Fruit fly (Drosophila melanogaster) whole organism, adult: ENCODE data around the gene kairos.

Source experiments
- CG1620 ChIP-seq: fragments of 200-800 bp; sonication (Bioruptor generic); optimal IDR thresholded peaks from 2 replicates; lab custom pipeline; 2016; ENCODE audit warnings: missing biosample characterization, missing genetic modification characterization
- CG33017 ChIP-seq: fragments of 200-800 bp; sonication (Bioruptor generic); optimal IDR thresholded peaks from 2 replicates; lab custom pipeline; 2018; ENCODE audit warnings: missing biosample characterization, mild to moderate bottlenecking, missing genetic modification characterization, moderate library complexity
- CG7045 ChIP-seq: fragments of 200-800 bp; sonication (Bioruptor generic); optimal IDR thresholded peaks from 2 replicates; lab custom pipeline; 2017; ENCODE audit warnings: missing biosample characterization, mild to moderate bottlenecking, missing genetic modification characterization
- CG7101 ChIP-seq: fragments of 200-800 bp; sonication (Bioruptor generic); optimal IDR thresholded peaks from 2 replicates; lab custom pipeline; 2018; ENCODE audit warnings: missing biosample characterization, mild to moderate bottlenecking, missing genetic modification characterization, moderate library complexity
- Clk ChIP-seq: fragments of 200-800 bp; sonication (Bioruptor generic); optimal IDR thresholded peaks from 2 replicates; lab custom pipeline; 2017; ENCODE audit warnings: missing biosample characterization, missing genetic modification characterization
- Mnt ChIP-seq: fragments of 200-800 bp; sonication (Bioruptor generic); optimal IDR thresholded peaks from 2 replicates; lab custom pipeline; 2016; ENCODE audit warnings: missing biosample characterization, mild to moderate bottlenecking, missing genetic modification characterization
- bab1 ChIP-seq: fragments of 200-800 bp; sonication (Bioruptor generic); optimal IDR thresholded peaks from 3 replicates; lab custom pipeline; 2019; ENCODE audit warnings: missing biosample characterization, mild to moderate bottlenecking, missing genetic modification characterization, moderate library complexity
- kay ChIP-seq: fragments of 200-800 bp; sonication (Bioruptor generic); peaks from one replicate; lab custom pipeline; 2016; ENCODE audit warnings: missing biosample characterization, missing genetic modification characterization, borderline replicate concordance
- toe ChIP-seq: fragments of 200-800 bp; sonication (Bioruptor generic); optimal IDR thresholded peaks from 2 replicates; lab custom pipeline; 2016; ENCODE audit warnings: missing biosample characterization, missing genetic modification characterization

DNA sequence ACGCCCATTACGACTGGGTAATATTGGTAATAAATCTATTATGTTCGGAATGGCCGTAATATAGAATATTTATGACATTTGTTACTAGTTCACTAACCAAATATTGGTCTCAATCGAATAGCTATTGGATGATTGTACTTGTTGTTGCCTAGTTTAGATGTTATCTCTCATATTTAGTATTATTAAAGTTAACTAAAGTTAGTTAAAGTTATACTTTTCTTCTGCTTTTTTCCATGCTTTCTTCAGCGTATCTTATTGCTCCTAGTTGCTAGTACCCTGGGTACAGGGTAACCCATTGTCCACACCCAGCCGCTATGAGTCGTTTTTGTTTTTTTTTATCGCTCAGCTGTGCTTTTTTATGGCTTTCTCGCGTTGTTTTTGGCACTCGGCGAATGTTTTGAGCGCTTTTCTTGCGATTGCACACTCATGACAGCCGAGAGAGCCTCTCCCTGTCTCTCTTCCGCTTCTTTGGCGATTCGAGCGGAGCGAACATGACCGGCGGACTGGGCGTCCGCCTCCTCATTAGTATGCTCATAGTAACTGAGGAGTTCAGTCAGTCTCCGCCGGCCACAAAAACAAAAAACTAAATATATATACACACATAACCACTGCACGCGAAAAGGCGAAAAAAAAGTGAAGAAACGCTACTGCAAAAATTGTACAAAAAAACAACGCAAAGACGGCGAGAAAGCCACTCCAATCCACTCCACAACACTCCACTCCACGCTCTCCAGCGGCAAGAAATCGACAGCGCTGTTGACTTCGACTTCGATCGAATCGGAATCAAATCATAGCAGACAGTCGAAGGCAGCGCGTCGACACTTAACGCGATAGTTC lies 79.3 kb downstream of the kairos start, which contains the start of gene upd3:
- TF ChIP-seq kay (no peak), CG7101 (tag; lab: Kevin White, UChicago) (no peak), CG1620 (GFP tag; lab: Kevin White, UChicago) (no peak), CG33017 (no peak), toe (GFP tag; lab: Kevin White, UChicago) (no peak), Clk (no peak), bab1 (no peak), CG7045 (GFP tag; lab: Kevin White, UChicago) (no peak), Mnt (GFP tag; lab: Kevin White, UChicago) (no peak)
